Worm (Caenorhabditis elegans) whole organism, mixed stage, embryonic: ENCODE results near the gene F26G1.3.

ENCODE experiments used
- M03D4.4 ChIP-seq: sonication (generic microtip); optimal IDR thresholded peaks from 2 replicates; lab custom pipeline; 2017; ENCODE audit warnings: mild to moderate bottlenecking, missing genetic modification characterization, missing compliant biosample characterization
- bed-3 ChIP-seq: fragments of 200-800 bp; sonication (Bioruptor generic); optimal IDR thresholded peaks from 3 replicates; lab custom pipeline; 2018; ENCODE audit warnings: mild to moderate bottlenecking, missing genetic modification characterization, moderate library complexity, missing compliant biosample characterization
- blmp-1 ChIP-seq: fragments of 150-350 bp; optimal IDR thresholded peaks from 2 replicates; lab custom pipeline; 2014; ENCODE audit warnings: missing biosample characterization, missing genetic modification characterization
- ceh-39 ChIP-seq: fragments of 150-350 bp; optimal IDR thresholded peaks from 2 replicates; lab custom pipeline; 2014; ENCODE audit warnings: missing biosample characterization, missing genetic modification characterization
- ceh-43 ChIP-seq: fragments of 200-800 bp; sonication (Bioruptor generic); optimal IDR thresholded peaks from 2 replicates; lab custom pipeline; 2018; ENCODE audit warnings: mild to moderate bottlenecking, missing genetic modification characterization, moderate library complexity, missing compliant biosample characterization
- ceh-83 ChIP-seq: fragments of 200-800 bp; sonication (Bioruptor generic); optimal IDR thresholded peaks from 2 replicates; lab custom pipeline; 2018; ENCODE audit warnings: mild to moderate bottlenecking, missing genetic modification characterization, missing compliant biosample characterization
- ces-1 ChIP-seq: fragments of 150-350 bp; optimal IDR thresholded peaks from 2 replicates; lab custom pipeline; 2014; ENCODE audit warnings: missing biosample characterization, missing genetic modification reagents, missing genetic modification characterization
- cnd-1 ChIP-seq: fragments of 200-800 bp; sonication (Bioruptor generic); optimal IDR thresholded peaks from 2 replicates; lab custom pipeline; 2018; ENCODE audit warnings: mild to moderate bottlenecking, missing genetic modification characterization, missing compliant biosample characterization
- drap-1 ChIP-seq: fragments of 200-800 bp; sonication (Bioruptor generic); optimal IDR thresholded peaks from 3 replicates; lab custom pipeline; 2018; ENCODE audit warnings: mild to moderate bottlenecking, missing genetic modification characterization, missing compliant biosample characterization
- elt-1 ChIP-seq: sonication (generic microtip); optimal IDR thresholded peaks from 2 replicates; lab custom pipeline; 2017; ENCODE audit warnings: missing genetic modification characterization, mild to moderate bottlenecking, missing compliant biosample characterization, antibody characterized with exemption, moderate library complexity, borderline replicate concordance; ENCODE audit not compliant: insufficient read depth
- elt-3 ChIP-seq: fragments of 150-350 bp; optimal IDR thresholded peaks from 2 replicates; lab custom pipeline; 2014; ENCODE audit warnings: missing biosample characterization, missing genetic modification characterization
- flh-1 ChIP-seq: fragments of 200-800 bp; sonication (Bioruptor generic); optimal IDR thresholded peaks from 2 replicates; lab custom pipeline; 2018; ENCODE audit warnings: mild to moderate bottlenecking, missing genetic modification characterization, moderate library complexity, missing compliant biosample characterization
- ham-2 ChIP-seq: fragments of 200-800 bp; sonication (Bioruptor generic); optimal IDR thresholded peaks from 2 replicates; lab custom pipeline; 2018; ENCODE audit warnings: mild to moderate bottlenecking, missing genetic modification characterization, missing compliant biosample characterization
- hlh-1 ChIP-seq: fragments of 150-350 bp; optimal IDR thresholded peaks from 2 replicates; lab custom pipeline; 2014; ENCODE audit warnings: missing biosample characterization, missing genetic modification reagents, missing genetic modification characterization
- lin-13 ChIP-seq: fragments of 150-350 bp; optimal IDR thresholded peaks from 2 replicates; lab custom pipeline; 2014; ENCODE audit warnings: missing biosample characterization, missing genetic modification characterization
- lin-32 ChIP-seq: fragments of 200-800 bp; sonication (Bioruptor generic); optimal IDR thresholded peaks from 2 replicates; lab custom pipeline; 2018; ENCODE audit warnings: mild to moderate bottlenecking, missing genetic modification characterization, missing compliant biosample characterization
- lsy-2 ChIP-seq: fragments of 150-350 bp; optimal IDR thresholded peaks from 2 replicates; lab custom pipeline; 2014; ENCODE audit warnings: missing biosample characterization, missing genetic modification characterization
- mab-5 ChIP-seq: fragments of 150-350 bp; optimal IDR thresholded peaks from 2 replicates; lab custom pipeline; 2014; ENCODE audit warnings: missing biosample characterization, missing genetic modification characterization
- mep-1 ChIP-seq: fragments of 150-350 bp; optimal IDR thresholded peaks from 2 replicates; lab custom pipeline; 2017; ENCODE audit warnings: missing biosample characterization, missing genetic modification reagents, missing genetic modification characterization, inconsistent platforms
- mls-2 ChIP-seq: sonication (generic microtip); optimal IDR thresholded peaks from 2 replicates; lab custom pipeline; 2016; ENCODE audit warnings: mild to moderate bottlenecking, missing genetic modification characterization, moderate library complexity, missing compliant biosample characterization
- nhr-12 ChIP-seq: fragments of 150-350 bp; optimal IDR thresholded peaks from 2 replicates; lab custom pipeline; 2014; ENCODE audit warnings: missing biosample characterization, missing genetic modification characterization
- nhr-2 ChIP-seq: fragments of 150-350 bp; optimal IDR thresholded peaks from 2 replicates; lab custom pipeline; 2014; ENCODE audit warnings: missing biosample characterization, missing genetic modification characterization
- nhr-237 ChIP-seq: fragments of 150-350 bp; optimal IDR thresholded peaks from 2 replicates; lab custom pipeline; 2014; ENCODE audit warnings: missing biosample characterization, missing genetic modification characterization
- nhr-28 ChIP-seq: fragments of 150-350 bp; optimal IDR thresholded peaks from 2 replicates; lab custom pipeline; 2014; ENCODE audit warnings: missing biosample characterization, missing genetic modification characterization
- nhr-76 ChIP-seq: sonication (generic microtip); optimal IDR thresholded peaks from 2 replicates; lab custom pipeline; 2017; ENCODE audit warnings: missing biosample characterization, missing genetic modification characterization
- pha-4 ChIP-seq: fragments of 150-350 bp; optimal IDR thresholded peaks from 2 replicates; lab custom pipeline; 2018; ENCODE audit warnings: missing biosample characterization, missing genetic modification reagents, missing genetic modification characterization
- sem-2 ChIP-seq: fragments of 200-800 bp; sonication (Bioruptor generic); optimal IDR thresholded peaks from 2 replicates; lab custom pipeline; 2018; ENCODE audit warnings: mild to moderate bottlenecking, missing genetic modification characterization, missing compliant biosample characterization
- snpc-4 ChIP-seq: fragments of 150-350 bp; optimal IDR thresholded peaks from 2 replicates; lab custom pipeline; 2014; ENCODE audit warnings: missing biosample characterization, missing genetic modification characterization
- sptf-1 ChIP-seq: sonication (generic microtip); optimal IDR thresholded peaks from 2 replicates; lab custom pipeline; 2017; ENCODE audit warnings: mild to moderate bottlenecking, missing genetic modification characterization, moderate library complexity, missing compliant biosample characterization
- tbx-8 ChIP-seq: fragments of 200-800 bp; sonication (Bioruptor generic); optimal IDR thresholded peaks from 2 replicates; lab custom pipeline; 2018; ENCODE audit warnings: mild to moderate bottlenecking, missing genetic modification characterization, moderate library complexity, missing compliant biosample characterization
- unc-120 ChIP-seq: sonication (generic microtip); optimal IDR thresholded peaks from 2 replicates; lab custom pipeline; 2017; ENCODE audit warnings: missing genetic modification characterization, missing compliant biosample characterization; ENCODE audit not compliant: poor library complexity, severe bottlenecking
- unc-39 ChIP-seq: fragments of 150-350 bp; optimal IDR thresholded peaks from 2 replicates; lab custom pipeline; 2014; ENCODE audit warnings: missing biosample characterization, missing genetic modification characterization
- unc-62 ChIP-seq: fragments of 150-350 bp; optimal IDR thresholded peaks from 2 replicates; lab custom pipeline; 2014; ENCODE audit warnings: missing biosample characterization, missing genetic modification reagents, missing genetic modification characterization
- zip-8 ChIP-seq: fragments of 150-350 bp; optimal IDR thresholded peaks from 2 replicates; lab custom pipeline; 2014; ENCODE audit warnings: missing biosample characterization, missing genetic modification characterization
- ztf-11 ChIP-seq: fragments of 150-350 bp; optimal IDR thresholded peaks from 2 replicates; lab custom pipeline; 2014; ENCODE audit warnings: missing biosample characterization, missing genetic modification characterization

F26G1.3 gene

DNA sequence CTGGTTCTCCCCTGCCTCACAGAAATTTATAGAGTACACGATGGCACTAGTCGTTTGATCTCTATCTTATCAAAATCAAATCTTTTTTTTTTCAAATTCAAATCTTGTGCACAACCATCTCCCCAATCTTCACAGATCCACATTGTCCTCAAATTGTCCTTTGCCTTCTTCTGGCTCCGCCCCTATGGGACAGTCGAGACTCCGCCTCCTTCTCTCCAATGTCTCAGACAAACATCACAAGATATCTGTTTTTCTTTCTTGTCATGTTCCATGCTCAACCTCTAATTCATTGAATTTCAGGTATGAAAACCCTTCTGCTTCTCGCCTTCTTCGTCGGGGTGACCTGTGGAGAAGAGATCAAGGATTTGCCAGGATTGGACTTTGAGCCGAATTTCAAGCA is 21.2 kb upstream of the F26G1.3 start, which contains the start of gene ctsa-1.1:
ctsa-1.1 (plus strand) TSS at position 301 of the 400 bp plus-strand sequence.
- no peak for TF ChIP-seq bed-3 (GFP tag; lab: Kevin White, UChicago)
- TF ChIP-seq elt-3: no peak
- TF ChIP-seq mab-5: no peak
- TF ChIP-seq pha-4 (tag; lab: Kevin White, UChicago): no peak
- TF ChIP-seq ham-2 (GFP tag; lab: Kevin White, UChicago): no peak
- TF ChIP-seq unc-120 (tag; lab: Kevin White, UChicago): no peak
- TF ChIP-seq ceh-39: no peak
- no peak for TF ChIP-seq mls-2 (tag; lab: Kevin White, UChicago)
- TF ChIP-seq mep-1 (tag; lab: Kevin White, UChicago): no peak
- no peak for TF ChIP-seq blmp-1 (tag; lab: Kevin White, UChicago)
- no peak for TF ChIP-seq snpc-4 (tag; lab: Kevin White, UChicago)
- no peak for TF ChIP-seq nhr-237 (tag; lab: Kevin White, UChicago)
- TF ChIP-seq lin-13 (tag; lab: Kevin White, UChicago): no peak
- no peak for TF ChIP-seq drap-1 (GFP tag; lab: Kevin White, UChicago)
- TF ChIP-seq sem-2: no peak
- TF ChIP-seq nhr-2 (tag; lab: Kevin White, UChicago): no peak
- no peak for TF ChIP-seq sptf-1
- TF ChIP-seq lin-32 (GFP tag; lab: Kevin White, UChicago): no peak

DNA sequence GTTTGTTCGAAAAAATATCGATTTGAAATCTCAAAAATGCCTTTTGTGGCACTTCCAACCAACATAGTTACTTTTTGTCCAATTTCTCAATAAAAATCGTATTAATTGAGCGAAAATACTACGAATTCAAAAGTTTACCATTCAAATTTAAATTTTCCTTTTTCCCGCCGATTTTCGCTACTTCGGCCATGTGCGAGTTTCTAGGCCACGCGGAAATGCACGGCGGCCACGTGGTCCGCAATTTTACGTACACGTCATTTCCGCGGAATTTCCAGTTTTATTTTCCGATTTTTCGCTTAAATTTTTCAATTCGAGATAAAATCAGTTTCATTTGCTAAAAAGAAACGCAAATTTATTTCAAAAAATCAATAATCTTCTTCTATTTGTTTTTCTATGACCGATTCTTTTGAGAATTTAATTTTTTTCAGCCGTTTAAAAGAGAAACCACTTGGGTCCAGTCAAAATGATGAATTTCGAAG is 18.5 kb upstream of the F26G1.3 start, which contains the start of gene eas-1:
eas-1 (plus strand) TSS at position 429 of the 479 bp plus-strand sequence.
- TF ChIP-seq drap-1 (GFP tag; lab: Kevin White, UChicago): peak; percentile 18
- TF ChIP-seq mep-1 (tag; lab: Kevin White, UChicago): peak; percentile 68
- no peak for TF ChIP-seq zip-8 (tag; lab: Kevin White, UChicago)
- no peak for TF ChIP-seq tbx-8
- no peak for TF ChIP-seq nhr-28 (tag; lab: Kevin White, UChicago)
- no peak for TF ChIP-seq ceh-39
- TF ChIP-seq lin-13 (tag; lab: Kevin White, UChicago): peak; percentile 38
- peak; percentile 12 for TF ChIP-seq ces-1 (GFP tag; lab: Kevin White, UChicago)
- TF ChIP-seq pha-4 (tag; lab: Kevin White, UChicago): peak; percentile 46
- no peak for TF ChIP-seq hlh-1
- TF ChIP-seq sem-2: no peak
- no peak for TF ChIP-seq ceh-83 (GFP tag; lab: Kevin White, UChicago)
- no peak for TF ChIP-seq cnd-1 (tag; lab: Kevin White, UChicago)
- no peak for TF ChIP-seq elt-3
- no peak for TF ChIP-seq unc-62 (GFP tag; lab: Kevin White, UChicago)
- no peak for TF ChIP-seq nhr-12 (tag; lab: Kevin White, UChicago)
- TF ChIP-seq unc-120 (tag; lab: Kevin White, UChicago): no peak
- TF ChIP-seq ceh-43 (GFP tag; lab: Kevin White, UChicago): no peak
- no peak for TF ChIP-seq ham-2 (GFP tag; lab: Kevin White, UChicago)
- no peak for TF ChIP-seq nhr-2 (tag; lab: Kevin White, UChicago)
- peak; percentile 25 for TF ChIP-seq lin-32 (GFP tag; lab: Kevin White, UChicago)
- no peak for TF ChIP-seq mab-5
- TF ChIP-seq elt-1 (tag; lab: Kevin White, UChicago): no peak
- TF ChIP-seq sptf-1: peak; percentile 43
- peak; percentile 31 for TF ChIP-seq mls-2 (tag; lab: Kevin White, UChicago)
- peak; percentile 45 for TF ChIP-seq nhr-237 (tag; lab: Kevin White, UChicago)
- no peak for TF ChIP-seq nhr-76 (tag; lab: Kevin White, UChicago)
- TF ChIP-seq flh-1 (GFP tag; lab: Kevin White, UChicago): no peak
- no peak for TF ChIP-seq blmp-1 (tag; lab: Kevin White, UChicago)
- no peak for TF ChIP-seq snpc-4 (tag; lab: Kevin White, UChicago)
- TF ChIP-seq ztf-11 (tag; lab: Kevin White, UChicago): no peak
- no peak for TF ChIP-seq bed-3 (GFP tag; lab: Kevin White, UChicago)
- no peak for TF ChIP-seq unc-39 (tag; lab: Kevin White, UChicago)
- peak; percentile 64 for TF ChIP-seq lsy-2 (tag; lab: Kevin White, UChicago)
- TF ChIP-seq M03D4.4 (tag; lab: Kevin White, UChicago): no peak
